Worm (Caenorhabditis elegans): ENCODE results near the gene nhr-172.

DNA sequence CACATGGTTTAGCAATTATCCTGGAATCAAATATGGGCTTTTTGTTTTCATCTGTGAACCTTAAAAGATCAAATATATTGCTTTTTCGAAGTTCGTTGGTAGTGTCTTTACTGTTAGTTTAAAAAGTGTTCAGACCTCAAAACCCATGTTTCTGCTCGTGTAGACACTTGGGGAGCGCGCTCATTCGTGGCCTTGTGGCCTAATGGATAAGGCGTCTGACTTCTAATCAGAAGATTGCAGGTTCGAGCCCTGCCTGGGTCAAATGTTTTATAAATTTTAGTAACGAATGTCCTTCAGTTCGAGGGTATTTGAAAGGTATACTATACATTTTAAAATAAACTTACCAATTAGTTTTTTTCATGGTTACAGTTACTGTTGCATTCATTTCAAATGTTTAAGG, 2.6 kb upstream of the nhr-172 start:
- TF ChIP-seq W03F9.2 (tag; optimal IDR thresholded peaks at IDR 0.05) (no peak), dao-5 (tag; optimal IDR thresholded peaks at IDR 0.05) (no peak)
